Fruit fly (Drosophila melanogaster) whole organism, pupa: Measurements from ENCODE around the gene CG16736.

Experiments used
- CG10348 ChIP-seq: fragments of 200-800 bp; sonication (Bioruptor generic); IDR thresholded peaks from 2 replicates; pipeline ENCODE4 v1.3.6; 2022; ENCODE audit warnings: missing biosample characterization, missing genetic modification characterization
- CG12605 ChIP-seq: fragments of 200-800 bp; sonication (Bioruptor generic); IDR thresholded peaks from 2 replicates; pipeline ENCODE4 v1.3.6; 2022; ENCODE audit warnings: missing biosample characterization, missing genetic modification characterization
- CG13204 ChIP-seq: fragments of 200-800 bp; sonication (Bioruptor generic); optimal IDR thresholded peaks from 2 replicates; lab custom pipeline; 2018; ENCODE audit warnings: missing biosample characterization, mild to moderate bottlenecking, missing genetic modification characterization, moderate library complexity
- CG14655 ChIP-seq: fragments of 200-800 bp; sonication (Bioruptor generic); optimal IDR thresholded peaks from 3 replicates; lab custom pipeline; 2017; ENCODE audit warnings: mild to moderate bottlenecking, missing biosample characterization, missing genetic modification reagents, missing genetic modification characterization
- CG15710 ChIP-seq: fragments of 200-800 bp; sonication (Bioruptor generic); optimal IDR thresholded peaks from 2 replicates; lab custom pipeline; 2018; ENCODE audit warnings: missing biosample characterization, mild to moderate bottlenecking, missing genetic modification characterization, moderate library complexity
- CG17806 ChIP-seq: fragments of 200-800 bp; sonication (Bioruptor generic); optimal IDR thresholded peaks from 2 replicates; lab custom pipeline; 2018; ENCODE audit warnings: missing biosample characterization, mild to moderate bottlenecking, missing genetic modification characterization, moderate library complexity
- CG32121 ChIP-seq: fragments of 200-800 bp; sonication (Bioruptor generic); IDR thresholded peaks from 2 replicates; pipeline ENCODE4 v1.3.6; 2022; ENCODE audit warnings: missing biosample characterization, missing genetic modification characterization
- CG34367 ChIP-seq: fragments of 200-800 bp; sonication (Bioruptor generic); optimal IDR thresholded peaks from 2 replicates; lab custom pipeline; 2018; ENCODE audit warnings: missing biosample characterization, mild to moderate bottlenecking, missing genetic modification characterization
- CG4496 ChIP-seq: fragments of 200-800 bp; sonication (Bioruptor generic); IDR thresholded peaks from 3 replicates; pipeline ENCODE4 v1.3.6; 2022; ENCODE audit warnings: missing biosample characterization, missing genetic modification characterization
- CG8159 ChIP-seq: fragments of 200-800 bp; sonication (Bioruptor generic); optimal IDR thresholded peaks from 3 replicates; lab custom pipeline; 2018; ENCODE audit warnings: missing biosample characterization, mild to moderate bottlenecking, missing genetic modification characterization, moderate library complexity
- CG8301 ChIP-seq: fragments of 200-800 bp; sonication (Bioruptor generic); optimal IDR thresholded peaks from 2 replicates; lab custom pipeline; 2018; ENCODE audit warnings: missing biosample characterization, mild to moderate bottlenecking, missing genetic modification characterization
- CG9948 ChIP-seq: fragments of 200-800 bp; sonication (Bioruptor generic); optimal IDR thresholded peaks from 2 replicates; lab custom pipeline; 2018; ENCODE audit warnings: missing biosample characterization, mild to moderate bottlenecking, missing genetic modification characterization, moderate library complexity
- D1 ChIP-seq: fragments of 200-800 bp; sonication (Bioruptor generic); optimal IDR thresholded peaks from 2 replicates; lab custom pipeline; 2018; ENCODE audit warnings: missing biosample characterization, mild to moderate bottlenecking, missing genetic modification characterization, moderate library complexity
- EcR ChIP-seq: fragments of 200-800 bp; sonication (Bioruptor generic); optimal IDR thresholded peaks from 3 replicates; lab custom pipeline; 2019; ENCODE audit warnings: missing biosample characterization, missing genetic modification characterization, mild to moderate bottlenecking, moderate library complexity, missing genetic modification reagents
- Ets98B ChIP-seq: fragments of 200-800 bp; sonication (Bioruptor generic); IDR thresholded peaks from 2 replicates; pipeline ENCODE4 v1.3.6; 2022; ENCODE audit warnings: missing biosample characterization, missing genetic modification characterization
- Pif1A ChIP-seq: fragments of 200-800 bp; sonication (Bioruptor generic); optimal IDR thresholded peaks from 3 replicates; lab custom pipeline; 2016; ENCODE audit warnings: missing biosample characterization, missing genetic modification characterization
- Pif1B ChIP-seq: fragments of 200-800 bp; sonication (Bioruptor generic); optimal IDR thresholded peaks from 3 replicates; lab custom pipeline; 2016; ENCODE audit warnings: missing biosample characterization, missing genetic modification characterization
- Snoo ChIP-seq: fragments of 200-800 bp; sonication (Bioruptor generic); optimal IDR thresholded peaks from 3 replicates; lab custom pipeline; 2017; ENCODE audit warnings: missing biosample characterization, mild to moderate bottlenecking, missing genetic modification characterization, inconsistent platforms
- fd96Ca ChIP-seq: fragments of 200-800 bp; sonication (Bioruptor generic); IDR thresholded peaks from 3 replicates; pipeline ENCODE4 v1.3.6; 2022; ENCODE audit warnings: missing biosample characterization, missing genetic modification characterization
- gl ChIP-seq: fragments of 200-800 bp; sonication (Bioruptor generic); optimal IDR thresholded peaks from 2 replicates; lab custom pipeline; 2018; ENCODE audit warnings: missing biosample characterization, mild to moderate bottlenecking, missing genetic modification characterization
- rn ChIP-seq: fragments of 200-800 bp; sonication (Bioruptor generic); IDR thresholded peaks from 2 replicates; pipeline ENCODE4 v1.3.6; 2022; ENCODE audit warnings: missing biosample characterization, missing genetic modification characterization

Gene CG16736

dm6 chr3R:9229996-9230601 lies 27.4 kb downstream of the CG16736 start:
- peak; percentile 12 for TF ChIP-seq D1 (tag; lab: Kevin White, UChicago)
- peak; percentile 65 for TF ChIP-seq CG17806 (tag; lab: Kevin White, UChicago)
- TF ChIP-seq CG32121 (GFP tag; lab: Robert Waterston, UW) = 0 out of 2 replicates have a peak, but pooled peaks have one; percentile 23
- peak; percentile 52 for TF ChIP-seq CG9948 (tag; lab: Kevin White, UChicago)
- no peak for TF ChIP-seq gl (tag; lab: Kevin White, UChicago)
- TF ChIP-seq CG12605 (GFP tag; lab: Robert Waterston, UW) = peak; percentile 57; the same call in 1 of the 2 replicates
- peak; percentile 48 for TF ChIP-seq Pif1B (GFP tag; lab: Kevin White, UChicago)
- no peak; the same call in 2 of the 3 replicates for TF ChIP-seq fd96Ca (GFP tag; lab: Robert Waterston, UW)
- TF ChIP-seq rn (GFP tag; lab: Robert Waterston, UW) = no peak
- TF ChIP-seq Pif1A (GFP tag; lab: Kevin White, UChicago) = peak; percentile 54
- TF ChIP-seq Ets98B (GFP tag; lab: Robert Waterston, UW) = no peak
- peak; percentile 57 for TF ChIP-seq CG34367 (tag; lab: Kevin White, UChicago)
- TF ChIP-seq CG15710 (tag; lab: Kevin White, UChicago) = peak; percentile 38
- peak; percentile 42 for TF ChIP-seq Snoo (tag; lab: Kevin White, UChicago)
- peak; percentile 77 for TF ChIP-seq CG8159 (tag; lab: Kevin White, UChicago)
- no peak for TF ChIP-seq CG10348
- peak; percentile 58; the same call in 1 of the 3 replicates for TF ChIP-seq CG4496 (GFP tag; lab: Robert Waterston, UW)
- peak; percentile 42 for TF ChIP-seq CG8301 (tag; lab: Kevin White, UChicago)
- TF ChIP-seq CG13204 (GFP tag; lab: Kevin White, UChicago) = no peak
- peak; percentile 54 for TF ChIP-seq CG14655
- no peak for TF ChIP-seq EcR

dm6 chr3R:9229075-9229835 lies 28.3 kb downstream of the CG16736 start:
- TF ChIP-seq Pif1B (GFP tag; lab: Kevin White, UChicago) = peak; percentile 99
- peak; percentile 100 for TF ChIP-seq CG15710 (tag; lab: Kevin White, UChicago)
- TF ChIP-seq D1 (tag; lab: Kevin White, UChicago) = peak; percentile 99
- peak; percentile 99 for TF ChIP-seq gl (tag; lab: Kevin White, UChicago)
- peak; percentile 98 for TF ChIP-seq CG13204 (GFP tag; lab: Kevin White, UChicago)
- TF ChIP-seq CG4496 (GFP tag; lab: Robert Waterston, UW) = peak; percentile 98
- TF ChIP-seq CG14655 = peak; percentile 99
- TF ChIP-seq Ets98B (GFP tag; lab: Robert Waterston, UW) = peak; percentile 95
- TF ChIP-seq CG8301 (tag; lab: Kevin White, UChicago) = peak; percentile 99
- TF ChIP-seq Pif1A (GFP tag; lab: Kevin White, UChicago) = peak; percentile 99
- TF ChIP-seq CG10348 = peak; percentile 75; the same call in 1 of the 2 replicates
- peak; percentile 99 for TF ChIP-seq Snoo (tag; lab: Kevin White, UChicago)
- peak; percentile 100 for TF ChIP-seq CG8159 (tag; lab: Kevin White, UChicago)
- peak; percentile 100 for TF ChIP-seq CG9948 (tag; lab: Kevin White, UChicago)
- TF ChIP-seq EcR = peak; percentile 98
- TF ChIP-seq rn (GFP tag; lab: Robert Waterston, UW) = peak; percentile 95
- TF ChIP-seq CG12605 (GFP tag; lab: Robert Waterston, UW) = peak; percentile 97
- TF ChIP-seq CG17806 (tag; lab: Kevin White, UChicago) = peak; percentile 100
- peak; percentile 89 for TF ChIP-seq fd96Ca (GFP tag; lab: Robert Waterston, UW)
- TF ChIP-seq CG34367 (tag; lab: Kevin White, UChicago) = peak; percentile 100
- peak; percentile 88 for TF ChIP-seq CG32121 (GFP tag; lab: Robert Waterston, UW)

DNA sequence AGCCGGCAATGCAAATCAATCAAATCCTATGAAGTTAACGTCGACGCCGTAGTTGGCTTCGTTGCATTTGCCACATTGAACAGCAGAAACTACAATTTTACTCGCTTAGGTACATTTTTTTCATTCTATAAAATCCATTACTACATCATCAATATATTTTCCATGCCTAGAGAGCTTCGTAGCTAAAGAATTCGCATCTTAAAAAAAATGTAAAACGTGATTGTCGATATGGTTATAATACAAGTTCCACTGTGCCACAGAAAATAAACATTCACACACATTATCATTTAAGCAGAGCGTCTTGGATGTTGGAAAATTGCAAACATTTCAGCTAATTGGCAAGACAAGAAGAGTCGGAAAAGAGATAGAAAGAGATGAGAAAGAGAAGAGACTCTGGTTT lies 29.6 kb downstream of the CG16736 start:
- TF ChIP-seq CG32121 (GFP tag; lab: Robert Waterston, UW) = 0 out of 2 replicates have a peak, but pooled peaks have one; percentile 34
- TF ChIP-seq CG8159 (tag; lab: Kevin White, UChicago) = no peak
- peak; percentile 77 for TF ChIP-seq CG4496 (GFP tag; lab: Robert Waterston, UW)
- TF ChIP-seq CG14655 = peak; percentile 51
- peak; percentile 39; the same call in 1 of the 3 replicates for TF ChIP-seq fd96Ca (GFP tag; lab: Robert Waterston, UW)
- peak; percentile 69 for TF ChIP-seq CG8301 (tag; lab: Kevin White, UChicago)
- TF ChIP-seq Ets98B (GFP tag; lab: Robert Waterston, UW) = peak; percentile 34; the same call in 1 of the 2 replicates
- TF ChIP-seq Pif1B (GFP tag; lab: Kevin White, UChicago) = no peak

- TF ChIP-seq gl (tag; lab: Kevin White, UChicago) (peak; percentile 51), Pif1A (GFP tag; lab: Kevin White, UChicago) (peak; percentile 82), CG34367 (tag; lab: Kevin White, UChicago) (peak; percentile 76), Ets98B (GFP tag; lab: Robert Waterston, UW) (peak; percentile 94), CG8159 (tag; lab: Kevin White, UChicago) (peak; percentile 87), CG14655 (peak; percentile 91), fd96Ca (GFP tag; lab: Robert Waterston, UW) (peak; percentile 88), EcR (no peak), CG10348 (peak; percentile 88), Snoo (tag; lab: Kevin White, UChicago) (peak; percentile 80), CG32121 (GFP tag; lab: Robert Waterston, UW) (peak; percentile 95), rn (GFP tag; lab: Robert Waterston, UW) (peak; percentile 84), D1 (tag; lab: Kevin White, UChicago) (peak; percentile 53), CG8301 (tag; lab: Kevin White, UChicago) (peak; percentile 83), Pif1B (GFP tag; lab: Kevin White, UChicago) (peak; percentile 81), CG13204 (GFP tag; lab: Kevin White, UChicago) (no peak), CG15710 (tag; lab: Kevin White, UChicago) (peak; percentile 82), CG9948 (tag; lab: Kevin White, UChicago) (peak; percentile 84), CG17806 (tag; lab: Kevin White, UChicago) (peak; percentile 88), CG4496 (GFP tag; lab: Robert Waterston, UW) (peak; percentile 94), CG12605 (GFP tag; lab: Robert Waterston, UW) (peak; percentile 91)
- TF ChIP-seq, all 21 proteins: peak for 19
Observed at dm6 chr3R:9227330-9227729, 30.2 kb downstream of the CG16736 start.
